Fruit fly (Drosophila melanogaster): ENCODE results near the gene CG42245.

- TF ChIP-seq CG8478 (optimal IDR thresholded peaks at IDR 0.05) (no peak), CTCF (optimal IDR thresholded peaks at IDR 0.05) (no peak)
These were observed 47.3 kb upstream of the CG42245 start for dm6 chr3L:2584119-2584805.
